Worm (Caenorhabditis elegans): ENCODE results near the gene T21E8.7.

The T21E8.7 gene

DNA sequence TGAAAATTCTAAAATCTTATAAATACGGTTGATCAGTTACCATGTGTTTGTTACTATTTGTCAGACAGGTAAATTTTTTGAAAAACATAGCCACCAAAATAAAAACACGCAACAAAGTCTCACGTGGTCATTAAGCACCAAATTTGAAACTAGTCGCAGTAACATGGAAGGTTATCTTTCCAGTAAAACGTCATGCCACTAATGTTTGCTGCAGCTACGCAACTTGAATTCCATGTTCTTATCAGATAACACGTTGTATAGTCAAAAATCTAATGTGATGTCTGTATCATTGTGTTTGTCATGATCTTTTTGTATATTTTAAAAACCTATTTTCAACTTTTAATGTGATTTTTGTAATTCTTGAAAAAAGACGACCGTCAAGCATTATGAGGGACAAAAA lies 18.5 kb downstream of the T21E8.7 start (continued):
- TF ChIP-seq hmg-1.1 (GFP tag; IDR thresholded peaks at IDR 0.05) (no peak), skn-1 (tag; optimal IDR thresholded peaks at IDR 0.05) (no peak), unc-62 (GFP tag; optimal IDR thresholded peaks at IDR 0.05 in 1 of 2) (peak in 1 of 2 experiments; percentile 66), unc-62 (tag; optimal IDR thresholded peaks at IDR 0.05) (no peak), hlh-30 (tag; optimal IDR thresholded peaks at IDR 0.05; ENCODE audit: insufficient read depth) (peak; percentile 66), nhr-48 (tag; optimal IDR thresholded peaks at IDR 0.05) (peak; percentile 43), tra-1 (GFP tag; IDR thresholded peaks at IDR 0.05) (0 out of 2 replicates have a peak, but pooled peaks have one; percentile 23), dmd-6 (GFP tag; IDR thresholded peaks at IDR 0.05) (peak; percentile 79), ceh-82 (tag; optimal IDR thresholded peaks at IDR 0.05) (no peak), nhr-10 (tag; optimal IDR thresholded peaks at IDR 0.05) (no peak), D1046.2 (GFP tag; IDR thresholded peaks at IDR 0.05) (no peak), ZK337.2 (GFP tag; IDR thresholded peaks at IDR 0.05) (no peak), php-3 (GFP tag; IDR thresholded peaks at IDR 0.05) (peak; percentile 61; the same call in 1 of the 2 replicates), nhr-25 (tag; optimal IDR thresholded peaks at IDR 0.05; ENCODE audit: borderline replicate concordance, insufficient read depth) (no peak), Y75B8A.6 (GFP tag; IDR thresholded peaks at IDR 0.05) (no peak), F26F4.8 (GFP tag; conservative IDR thresholded peaks at IDR 0.05) (no peak), zag-1 (tag; optimal IDR thresholded peaks at IDR 0.05) (no peak), F10B5.3 (tag; optimal IDR thresholded peaks at IDR 0.05) (no peak)

DNA sequence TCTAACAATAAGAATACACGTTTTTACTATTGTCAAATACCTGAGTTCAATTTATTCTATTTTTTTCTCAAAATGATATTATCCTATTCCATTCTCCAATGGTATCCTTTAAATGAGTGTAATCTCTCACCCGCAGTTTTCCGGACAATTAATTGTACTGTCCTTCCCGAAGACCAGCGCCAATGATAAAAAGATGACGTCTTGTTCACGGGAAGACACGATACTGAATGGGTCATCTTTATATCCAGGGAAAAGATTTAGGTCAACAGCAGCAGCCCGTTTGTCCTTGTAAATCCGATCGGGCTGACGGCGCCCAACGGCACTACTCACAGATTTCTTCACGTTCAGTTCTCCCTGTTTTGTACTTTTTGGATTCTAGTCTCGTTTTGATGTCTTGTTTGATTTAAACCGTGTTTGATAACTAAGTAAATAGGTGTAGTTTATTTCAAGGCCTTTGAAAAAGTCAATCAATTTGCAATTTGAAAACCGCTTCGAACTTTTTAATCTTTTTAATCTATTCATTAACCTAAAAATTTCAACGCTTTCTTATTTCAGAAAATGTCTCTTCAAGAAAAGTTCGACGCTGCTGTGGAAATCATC lies 19.5 kb downstream of the T21E8.7 start, which contains the start of gene acbp-3:
Gene acbp-3 (plus strand): TSS at position 550 of the 600 bp plus-strand sequence.
- TF ChIP-seq lin-39 (tag; optimal IDR thresholded peaks at IDR 0.05) (no peak), sdz-12 (GFP tag; optimal IDR thresholded peaks at IDR 0.05) (no peak), ceh-44 (GFP tag; IDR thresholded peaks at IDR 0.05) (no peak), F26F4.8 (GFP tag; conservative IDR thresholded peaks at IDR 0.05) (no peak), unc-62 (GFP tag; optimal IDR thresholded peaks at IDR 0.05 in 1 of 2) (no peak), unc-62 (tag; optimal IDR thresholded peaks at IDR 0.05) (no peak), zip-2 (tag; optimal IDR thresholded peaks at IDR 0.05) (no peak), fos-1 (tag; optimal IDR thresholded peaks at IDR 0.05) (no peak), zfp-3 (GFP tag; conservative IDR thresholded peaks at IDR 0.05) (no peak), nhr-237 (tag; optimal IDR thresholded peaks at IDR 0.05) (no peak), fkh-10 (GFP tag; optimal IDR thresholded peaks at IDR 0.05) (no peak), Y5F2A.4 (GFP tag; optimal IDR thresholded peaks at IDR 0.05) (no peak), mep-1 (tag; optimal IDR thresholded peaks at IDR 0.05) (no peak), tag-97 (GFP tag; IDR thresholded peaks at IDR 0.05) (no peak), attf-4 (tag; optimal IDR thresholded peaks at IDR 0.05) (no peak), dve-1 (tag; optimal IDR thresholded peaks at IDR 0.05; ENCODE audit: insufficient read depth) (no peak), T26A8.4 (GFP tag; IDR thresholded peaks at IDR 0.05) (no peak)

DNA sequence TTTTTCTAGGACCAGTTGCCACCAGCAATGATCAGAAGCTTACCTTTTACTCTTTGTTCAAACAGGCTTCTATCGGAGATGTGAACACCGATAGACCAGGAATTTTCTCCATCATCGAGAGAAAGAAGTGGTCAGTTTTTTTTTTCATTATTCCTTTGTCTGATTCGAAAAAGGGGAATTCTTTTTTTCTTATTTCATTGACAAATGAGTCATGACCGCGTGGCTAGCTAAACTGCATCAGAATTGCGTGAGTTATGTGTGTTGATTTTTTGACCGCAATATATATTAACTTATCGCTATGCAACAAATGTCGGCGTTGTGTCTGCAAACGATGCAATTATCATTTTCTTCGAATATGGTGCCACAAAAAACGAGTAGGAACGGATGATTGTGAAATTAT lies 20.1 kb downstream of the T21E8.7 start:
- TF ChIP-seq hlh-30 (tag; optimal IDR thresholded peaks at IDR 0.05; ENCODE audit: insufficient read depth) (peak; percentile 6), dmd-6 (GFP tag; IDR thresholded peaks at IDR 0.05) (peak; percentile 32; the same call in 1 of the 2 replicates), ceh-20 (GFP tag; IDR thresholded peaks at IDR 0.05) (0 out of 2 replicates have a peak, but pooled peaks have one; percentile 27), nhr-28 (tag; optimal IDR thresholded peaks at IDR 0.05) (no peak), dve-1 (tag; optimal IDR thresholded peaks at IDR 0.05; ENCODE audit: insufficient read depth) (peak; percentile 39), lin-39 (tag; optimal IDR thresholded peaks at IDR 0.05) (no peak), mdl-1 (tag; optimal IDR thresholded peaks at IDR 0.05) (peak in 1 of 2 experiments; percentile 77), cey-2 (tag; optimal IDR thresholded peaks at IDR 0.05; ENCODE audit: borderline replicate concordance, insufficient read depth) (no peak), hlh-11 (tag; optimal IDR thresholded peaks at IDR 0.05) (peak; percentile 45), nhr-48 (tag; optimal IDR thresholded peaks at IDR 0.05) (peak; percentile 53), mxl-3 (GFP tag; optimal IDR thresholded peaks at IDR 0.05) (peak; percentile 33), unc-62 (GFP tag; optimal IDR thresholded peaks at IDR 0.05 in 1 of 2) (peak in 1 of 2 experiments; percentile 45), unc-62 (tag; optimal IDR thresholded peaks at IDR 0.05) (no peak), aly-2 (tag; optimal IDR thresholded peaks at IDR 0.05) (no peak)

Measured in whole organism, L4 larva.